Worm (Caenorhabditis elegans) whole organism, young adult: ENCODE measurements around the gene F46B3.8.
A peak's percentile ranks its signal among the peaks of the same experiment; 100 is the strongest.

Source experiments
- B0019.2 ChIP-seq: fragments of 200-800 bp; sonication (Bioruptor generic); conservative IDR thresholded peaks from 2 replicates; pipeline ENCODE4 v1.3.6; 2022; ENCODE audit warnings: missing genetic modification reagents, missing genetic modification characterization, missing compliant biosample characterization
- B0035.1 ChIP-seq: sonication (generic microtip); optimal IDR thresholded peaks from 2 replicates; lab custom pipeline; 2016; ENCODE audit warnings: missing genetic modification characterization, mild to moderate bottlenecking, missing compliant biosample characterization, missing genotype, missing genetic modification reagents
- B0261.1 ChIP-seq: sonication (generic microtip); optimal IDR thresholded peaks from 2 replicates; lab custom pipeline; 2016; ENCODE audit warnings: mild to moderate bottlenecking, missing genetic modification characterization, moderate library complexity, missing compliant biosample characterization
- B0336.3 ChIP-seq: fragments of 200-800 bp; sonication (Bioruptor generic); IDR thresholded peaks from 2 replicates; pipeline ENCODE4 v1.3.6; 2022; ENCODE audit warnings: missing genetic modification characterization, missing compliant biosample characterization
- D2030.7 ChIP-seq: fragments of 200-800 bp; sonication (Bioruptor generic); IDR thresholded peaks from 2 replicates; pipeline ENCODE4 v1.3.6; 2022; ENCODE audit warnings: missing genetic modification reagents, missing genetic modification characterization, missing compliant biosample characterization
- F10E7.11 ChIP-seq: sonication (generic microtip); optimal IDR thresholded peaks from 2 replicates; lab custom pipeline; 2017; ENCODE audit warnings: mild to moderate bottlenecking, missing genetic modification characterization, moderate library complexity, missing compliant biosample characterization
- F37B4.10 ChIP-seq: fragments of 200-800 bp; sonication (Bioruptor generic); IDR thresholded peaks from 2 replicates; pipeline ENCODE4 v1.3.6; 2022; ENCODE audit warnings: missing genetic modification characterization, missing compliant biosample characterization
- F55B11.4 ChIP-seq: sonication (generic microtip); optimal IDR thresholded peaks from 2 replicates; lab custom pipeline; 2016; ENCODE audit warnings: missing compliant biosample characterization, missing genetic modification characterization, borderline replicate concordance; ENCODE audit not compliant: insufficient read depth
- K12H6.12 ChIP-seq: fragments of 200-800 bp; sonication (Bioruptor generic); optimal IDR thresholded peaks from 2 replicates; lab custom pipeline; 2018; ENCODE audit warnings: mild to moderate bottlenecking, missing genetic modification characterization, missing compliant biosample characterization
- T07F8.4 ChIP-seq: sonication (generic microtip); optimal IDR thresholded peaks from 2 replicates; lab custom pipeline; 2016; ENCODE audit warnings: mild to moderate bottlenecking, missing genetic modification characterization, moderate library complexity, missing compliant biosample characterization
- T26A5.8 ChIP-seq: sonication (generic microtip); optimal IDR thresholded peaks from 2 replicates; lab custom pipeline; 2016; ENCODE audit warnings: missing genetic modification characterization, missing compliant biosample characterization
- Y67H2A.10 ChIP-seq: fragments of 200-800 bp; sonication (Bioruptor generic); conservative IDR thresholded peaks from 2 replicates; pipeline ENCODE4 v1.3.6; 2022; ENCODE audit warnings: missing genetic modification reagents, missing genetic modification characterization, missing compliant biosample characterization
- Y79H2A.3 ChIP-seq: fragments of 200-800 bp; sonication (Bioruptor generic); conservative IDR thresholded peaks from 2 replicates; pipeline ENCODE4 v1.3.6; 2022; ENCODE audit warnings: missing genetic modification reagents, missing genetic modification characterization, missing compliant biosample characterization
- Y95B8A.8 ChIP-seq: fragments of 200-800 bp; sonication (Bioruptor generic); IDR thresholded peaks from 2 replicates; pipeline ENCODE4 v1.3.6; 2022; ENCODE audit warnings: missing genetic modification reagents, missing genetic modification characterization, missing compliant biosample characterization
- aptf-3 ChIP-seq: fragments of 200-800 bp; sonication (Bioruptor generic); IDR thresholded peaks from 2 replicates; pipeline ENCODE4 v1.3.6; 2022; ENCODE audit warnings: missing genetic modification characterization, missing compliant biosample characterization
- atf-7 ChIP-seq: sonication (generic microtip); optimal IDR thresholded peaks from 2 replicates; lab custom pipeline; 2017; ENCODE audit warnings: mild to moderate bottlenecking, missing genetic modification characterization, missing compliant biosample characterization
- attf-3 ChIP-seq: fragments of 200-800 bp; sonication (Bioruptor generic); conservative IDR thresholded peaks from 2 replicates; pipeline ENCODE4 v1.3.6; 2022; ENCODE audit warnings: missing genetic modification reagents, missing genetic modification characterization, missing compliant biosample characterization
- attf-5 ChIP-seq: fragments of 200-800 bp; sonication (Bioruptor generic); optimal IDR thresholded peaks from 2 replicates; lab custom pipeline; 2018; ENCODE audit warnings: mild to moderate bottlenecking, missing genetic modification characterization, missing compliant biosample characterization
- attf-6 ChIP-seq: fragments of 200-800 bp; sonication (Bioruptor generic); IDR thresholded peaks from 2 replicates; pipeline ENCODE4 v1.3.6; 2022; ENCODE audit warnings: missing genetic modification reagents, missing genetic modification characterization, missing compliant biosample characterization
- bed-1 ChIP-seq: fragments of 200-800 bp; sonication (Bioruptor generic); IDR thresholded peaks from 2 replicates; pipeline ENCODE4 v1.3.6; 2022; ENCODE audit warnings: missing genetic modification reagents, missing genetic modification characterization, missing compliant biosample characterization
- bed-2 ChIP-seq: fragments of 200-800 bp; sonication (Bioruptor generic); IDR thresholded peaks from 2 replicates; pipeline ENCODE4 v1.3.6; 2022; ENCODE audit warnings: missing genetic modification reagents, missing genetic modification characterization, missing compliant biosample characterization
- ceh-100 ChIP-seq: fragments of 200-800 bp; sonication (Bioruptor generic); IDR thresholded peaks from 2 replicates; pipeline ENCODE4 v1.3.6; 2022; ENCODE audit warnings: missing genetic modification reagents, missing genetic modification characterization, missing compliant biosample characterization
- ceh-40 ChIP-seq: fragments of 200-800 bp; sonication (Bioruptor generic); IDR thresholded peaks from 2 replicates; pipeline ENCODE4 v1.3.6; 2022; ENCODE audit warnings: missing genetic modification characterization, missing compliant biosample characterization
- ceh-79 ChIP-seq: sonication (generic microtip); optimal IDR thresholded peaks from 2 replicates; lab custom pipeline; 2017; ENCODE audit warnings: mild to moderate bottlenecking, missing genetic modification characterization, missing compliant biosample characterization
- dox-1 ChIP-seq: fragments of 200-800 bp; sonication (Bioruptor generic); IDR thresholded peaks from 2 replicates; pipeline ENCODE4 v1.3.6; 2022; ENCODE audit warnings: missing genetic modification reagents, missing genetic modification characterization, missing compliant biosample characterization
- dpff-1 ChIP-seq: sonication (generic microtip); optimal IDR thresholded peaks from 2 replicates; lab custom pipeline; 2017; ENCODE audit warnings: mild to moderate bottlenecking, missing genetic modification characterization, missing compliant biosample characterization
- dpl-1 ChIP-seq: fragments of 150-350 bp; optimal IDR thresholded peaks from 2 replicates; lab custom pipeline; 2014; ENCODE audit warnings: missing biosample characterization, missing genetic modification reagents, missing genetic modification characterization
- ekl-4 ChIP-seq: fragments of 200-800 bp; sonication (Bioruptor generic); IDR thresholded peaks from 2 replicates; pipeline ENCODE4 v1.3.6; 2022; ENCODE audit warnings: missing genetic modification reagents, missing genetic modification characterization, missing compliant biosample characterization
- hlh-26 ChIP-seq: fragments of 200-800 bp; sonication (Bioruptor generic); conservative IDR thresholded peaks from 2 replicates; pipeline ENCODE4 v1.3.6; 2022; ENCODE audit warnings: missing genetic modification reagents, missing genetic modification characterization, missing compliant biosample characterization
- hmg-20 ChIP-seq: fragments of 200-800 bp; sonication (Bioruptor generic); IDR thresholded peaks from 2 replicates; pipeline ENCODE4 v1.3.6; 2022; ENCODE audit warnings: missing genetic modification reagents, missing genetic modification characterization, missing compliant biosample characterization
- hrde-1 ChIP-seq: sonication (generic microtip); optimal IDR thresholded peaks from 2 replicates; lab custom pipeline; 2016; ENCODE audit warnings: missing genetic modification characterization, mild to moderate bottlenecking, missing compliant biosample characterization, moderate library complexity, missing genotype, missing genetic modification reagents, borderline replicate concordance
- lag-1 ChIP-seq: fragments of 200-800 bp; sonication (Bioruptor generic); IDR thresholded peaks from 2 replicates; pipeline ENCODE4 v1.3.6; 2022; ENCODE audit warnings: missing genetic modification reagents, missing genetic modification characterization, missing compliant biosample characterization
- let-526 ChIP-seq: fragments of 200-800 bp; sonication (Bioruptor generic); IDR thresholded peaks from 2 replicates; pipeline ENCODE4 v1.3.6; 2022; ENCODE audit warnings: missing genetic modification reagents, missing genetic modification characterization, missing compliant biosample characterization
- let-607 ChIP-seq, 2 experiments: fragments of 200-800 bp in 1 of 2; sonication (Bioruptor generic) in 1 of 2; sonication (generic microtip) in 1 of 2; optimal IDR thresholded peaks; 2 replicates each; lab custom pipeline; 2016 to 2018; ENCODE audit warnings: mild to moderate bottlenecking in 2 of 2, missing compliant biosample characterization in 2 of 2, missing genetic modification characterization in 2 of 2, moderate library complexity in 2 of 2, missing genotype in 1 of 2
- lin-26 ChIP-seq: fragments of 200-800 bp; sonication (Bioruptor generic); IDR thresholded peaks from 2 replicates; pipeline ENCODE4 v1.3.6; 2022; ENCODE audit warnings: missing genetic modification reagents, missing genetic modification characterization, missing compliant biosample characterization
- lsl-1 ChIP-seq: fragments of 200-800 bp; sonication (Bioruptor generic); optimal IDR thresholded peaks from 2 replicates; lab custom pipeline; 2018; ENCODE audit warnings: mild to moderate bottlenecking, missing genetic modification characterization, moderate library complexity, missing compliant biosample characterization
- lsy-27 ChIP-seq: sonication (generic microtip); optimal IDR thresholded peaks from 2 replicates; lab custom pipeline; 2017; ENCODE audit warnings: missing genetic modification characterization, mild to moderate bottlenecking, missing compliant biosample characterization, antibody characterized with exemption, missing genotype, borderline replicate concordance; ENCODE audit not compliant: insufficient read depth
- madf-3 ChIP-seq: fragments of 200-800 bp; sonication (Bioruptor generic); IDR thresholded peaks from 2 replicates; pipeline ENCODE4 v1.3.6; 2022; ENCODE audit warnings: missing genetic modification reagents, missing genetic modification characterization, missing compliant biosample characterization
- nhr-27 ChIP-seq: fragments of 200-800 bp; sonication (Bioruptor generic); optimal IDR thresholded peaks from 2 replicates; lab custom pipeline; 2018; ENCODE audit warnings: mild to moderate bottlenecking, missing genetic modification characterization, moderate library complexity, missing compliant biosample characterization
- nhr-90 ChIP-seq: sonication (generic microtip); optimal IDR thresholded peaks from 2 replicates; lab custom pipeline; 2016; ENCODE audit warnings: missing genotype, mild to moderate bottlenecking, missing genetic modification characterization, missing compliant biosample characterization
- pbrm-1 ChIP-seq: fragments of 200-800 bp; sonication (Bioruptor generic); IDR thresholded peaks from 2 replicates; pipeline ENCODE4 v1.3.6; 2022; ENCODE audit warnings: missing genetic modification reagents, missing genetic modification characterization, missing compliant biosample characterization
- rpc-1 ChIP-seq, 2 experiments: fragments of 150-350 bp in 1 of 2; sonication (generic microtip) in 1 of 2; optimal IDR thresholded peaks; 2 replicates each; lab custom pipeline; 2014 to 2018; ENCODE audit warnings: missing biosample characterization in 1 of 2, missing genetic modification characterization in 1 of 2, missing genetic modification reagents in 1 of 2, missing genotype in 1 of 2
- somi-1 ChIP-seq: fragments of 200-800 bp; sonication (Bioruptor generic); optimal IDR thresholded peaks from 2 replicates; lab custom pipeline; 2018; ENCODE audit warnings: mild to moderate bottlenecking, missing genetic modification characterization, missing compliant biosample characterization
- sptf-2 ChIP-seq: fragments of 200-800 bp; sonication (Bioruptor generic); optimal IDR thresholded peaks from 2 replicates; lab custom pipeline; 2018; ENCODE audit warnings: mild to moderate bottlenecking, missing genetic modification characterization, missing compliant biosample characterization
- unc-62 ChIP-seq: fragments of 150-350 bp; optimal IDR thresholded peaks from 2 replicates; lab custom pipeline; 2014; ENCODE audit warnings: missing biosample characterization, missing genetic modification reagents, missing genetic modification characterization
- zim-3 ChIP-seq: sonication (generic microtip); optimal IDR thresholded peaks from 2 replicates; lab custom pipeline; 2017; ENCODE audit warnings: mild to moderate bottlenecking, missing genetic modification characterization, moderate library complexity, missing compliant biosample characterization
- ztf-3 ChIP-seq: fragments of 200-800 bp; sonication (Bioruptor generic); optimal IDR thresholded peaks from 2 replicates; lab custom pipeline; 2018; ENCODE audit warnings: mild to moderate bottlenecking, missing genetic modification characterization, missing compliant biosample characterization

Gene F46B3.8

DNA sequence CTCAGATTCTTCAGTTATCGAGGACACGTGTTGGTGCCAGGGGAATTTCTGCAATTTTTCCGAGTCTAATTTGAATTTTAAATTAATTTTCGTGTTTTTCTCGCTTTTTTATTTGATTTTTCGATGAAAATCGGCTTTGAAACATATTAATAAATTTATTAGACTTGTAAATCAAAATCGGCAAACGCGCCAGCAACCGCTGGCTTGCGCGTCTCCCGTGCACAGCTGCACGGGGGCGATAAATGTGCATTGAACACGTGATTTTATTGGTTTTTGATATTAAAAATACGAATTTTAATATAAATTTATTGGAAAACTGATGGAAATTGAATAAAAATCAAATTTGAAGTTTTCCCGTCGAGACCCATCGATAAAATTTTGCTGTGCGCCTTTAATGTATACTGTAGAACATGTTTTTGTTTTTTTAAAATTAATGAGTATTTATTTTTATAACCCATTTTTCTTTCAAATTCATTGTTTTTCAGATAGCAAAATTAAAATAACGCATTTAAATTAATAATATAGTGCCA is 42.4 kb downstream of the F46B3.8 start, which contains the start of gene F26F2.7 (continued):
- TF ChIP-seq B0019.2 (GFP tag; lab: Robert Waterston, UW): 0 out of 2 replicates have a peak, but pooled peaks have one; percentile 20
- no peak for TF ChIP-seq bed-2 (GFP tag; lab: Robert Waterston, UW)
- TF ChIP-seq ceh-79: peak; percentile 29
- peak; percentile 30 for TF ChIP-seq F10E7.11 (tag; lab: Kevin White, UChicago)
- no peak for TF ChIP-seq T07F8.4 (tag; lab: Kevin White, UChicago)
- peak; percentile 83 for TF ChIP-seq atf-7
- peak; percentile 33 to 81 for TF ChIP-seq let-607 (tag; optimal IDR thresholded peaks at IDR 0.05; lab: Kevin White, UChicago)
- peak; percentile 71 for TF ChIP-seq K12H6.12
- TF ChIP-seq unc-62 (GFP tag; lab: Kevin White, UChicago): no peak
- TF ChIP-seq madf-3 (GFP tag; lab: Robert Waterston, UW): peak; percentile 83
- no peak for TF ChIP-seq dpff-1
- TF ChIP-seq Y95B8A.8 (GFP tag; lab: Robert Waterston, UW): peak; percentile 82; the same call in 1 of the 2 replicates
- TF ChIP-seq zim-3 (tag; lab: Kevin White, UChicago): no peak
- no peak for TF ChIP-seq nhr-27 (tag; lab: Kevin White, UChicago)
- peak; percentile 93 for TF ChIP-seq pbrm-1
- TF ChIP-seq ztf-3 (GFP tag; lab: Kevin White, UChicago): no peak
- TF ChIP-seq aptf-3: no peak
- peak; percentile 29 for TF ChIP-seq somi-1 (GFP tag; lab: Kevin White, UChicago)
- peak; percentile 79 for TF ChIP-seq hmg-20 (GFP tag; lab: Robert Waterston, UW)
- peak; percentile 98 for TF ChIP-seq dox-1
- peak; percentile 91 for TF ChIP-seq D2030.7 (GFP tag; lab: Robert Waterston, UW)
- no peak for TF ChIP-seq let-526 (GFP tag; lab: Robert Waterston, UW)
- TF ChIP-seq lsy-27 (tag; lab: Kevin White, UChicago): no peak
- TF ChIP-seq F55B11.4 (tag; lab: Kevin White, UChicago): no peak
- no peak for TF ChIP-seq ceh-40 (GFP tag; lab: Robert Waterston, UW)
- TF ChIP-seq attf-5 (GFP tag; lab: Kevin White, UChicago): peak; percentile 92
- no peak for TF ChIP-seq hrde-1
- TF ChIP-seq B0035.1: peak; percentile 56
- peak; percentile 89 for TF ChIP-seq ekl-4 (GFP tag; lab: Robert Waterston, UW)
- TF ChIP-seq attf-6 (GFP tag; lab: Robert Waterston, UW): peak; percentile 79
- peak; percentile 58 for TF ChIP-seq attf-3 (GFP tag; lab: Robert Waterston, UW)
- TF ChIP-seq nhr-90 (tag; lab: Kevin White, UChicago): no peak
- TF ChIP-seq lag-1: no peak
- no peak for TF ChIP-seq ceh-100 (GFP tag; lab: Robert Waterston, UW)
- no peak for TF ChIP-seq lin-26 (GFP tag; lab: Robert Waterston, UW)
- peak; percentile 59 for TF ChIP-seq dpl-1 (GFP tag; lab: Kevin White, UChicago)
- TF ChIP-seq Y67H2A.10: peak; percentile 63; the same call in 1 of the 2 replicates
- no peak for TF ChIP-seq T26A5.8 (tag; lab: Kevin White, UChicago)
- no peak for TF ChIP-seq rpc-1 (optimal IDR thresholded peaks at IDR 0.05; lab: Kevin White, UChicago)
- no peak for TF ChIP-seq rpc-1 (tag; optimal IDR thresholded peaks at IDR 0.05; lab: Kevin White, UChicago)
- no peak for TF ChIP-seq bed-1 (GFP tag; lab: Robert Waterston, UW)
- TF ChIP-seq hlh-26: no peak
- peak; percentile 94 for TF ChIP-seq lsl-1
- peak; percentile 29; the same call in 1 of the 2 replicates for TF ChIP-seq Y79H2A.3
- TF ChIP-seq sptf-2 (GFP tag; lab: Kevin White, UChicago): peak; percentile 37
- peak; percentile 97 for TF ChIP-seq B0336.3 (GFP tag; lab: Robert Waterston, UW)
- peak; percentile 25 for TF ChIP-seq B0261.1 (tag; lab: Kevin White, UChicago)
- TF ChIP-seq F37B4.10 (GFP tag; lab: Robert Waterston, UW): 0 out of 2 replicates have a peak, but pooled peaks have one; percentile 20
